Fruit fly (Drosophila melanogaster): ENCODE results near the gene tna.
A peak's percentile ranks its signal among the peaks of the same experiment; 100 is the strongest.

Gene tna

DNA sequence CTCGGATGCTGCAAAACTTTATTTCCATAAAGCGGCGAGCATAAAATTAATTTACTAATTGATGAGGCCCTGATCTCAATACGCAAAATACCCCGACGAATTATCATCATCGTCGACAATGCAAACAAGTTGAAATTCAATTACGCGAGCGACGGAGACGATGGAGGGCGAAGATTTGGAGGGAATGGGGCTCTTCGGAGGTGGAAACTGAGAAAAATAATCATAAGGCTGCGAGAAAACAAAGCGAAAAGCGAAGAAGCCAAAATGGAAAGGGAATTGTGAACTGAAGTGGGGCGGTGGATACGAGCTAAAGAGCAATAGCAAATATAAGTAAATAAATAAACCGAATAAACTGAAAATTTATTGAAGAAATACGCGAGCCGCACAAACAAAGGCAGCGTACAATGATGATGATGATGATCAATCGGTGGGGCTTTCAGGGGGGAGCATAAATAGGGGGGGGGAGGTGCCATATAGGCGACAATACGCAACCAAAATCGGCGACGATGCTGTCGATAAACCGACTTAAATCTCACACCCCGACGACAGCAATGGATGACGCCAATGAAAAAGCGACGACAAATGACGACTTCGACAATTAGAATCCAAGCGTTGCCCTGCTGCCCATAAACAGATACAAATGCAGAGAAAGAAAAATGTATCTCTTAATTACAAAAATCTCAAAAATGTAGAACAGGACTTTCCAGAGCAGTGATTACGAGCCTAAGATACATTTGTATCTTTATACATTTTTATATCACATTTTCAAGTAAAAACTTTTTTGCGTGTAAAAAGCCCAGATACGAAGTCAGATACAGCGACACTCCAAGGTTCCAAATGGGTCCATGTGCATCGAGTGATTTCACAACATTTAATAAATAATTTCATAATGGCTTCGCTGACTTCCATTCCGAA, 2.8 kb downstream of the tna start (continued):
- TF ChIP-seq peb (GFP tag; IDR thresholded peaks at IDR 0.05) (0 out of 2 replicates have a peak, but pooled peaks have one; percentile 36), cad (GFP tag; optimal IDR thresholded peaks at IDR 0.05) (no peak), Sox100B (GFP tag; optimal IDR thresholded peaks at IDR 0.05) (peak; percentile 23), D19B (GFP tag; optimal IDR thresholded peaks at IDR 0.05) (no peak), toy (GFP tag; IDR thresholded peaks at IDR 0.05) (no peak), trh (GFP tag; optimal IDR thresholded peaks at IDR 0.05) (peak; percentile 26), CG12104 (GFP tag; optimal IDR thresholded peaks at IDR 0.05) (no peak), ATbp (GFP tag; optimal IDR thresholded peaks at IDR 0.05) (peak; percentile 22), Dip3 (GFP tag; optimal IDR thresholded peaks at IDR 0.05) (peak; percentile 18), CG7357 (GFP tag; IDR thresholded peaks at IDR 0.05) (0 out of 3 replicates have a peak, but pooled peaks have one; percentile 33), PHDP (tag; optimal IDR thresholded peaks at IDR 0.05) (peak; percentile 68)

DNA sequence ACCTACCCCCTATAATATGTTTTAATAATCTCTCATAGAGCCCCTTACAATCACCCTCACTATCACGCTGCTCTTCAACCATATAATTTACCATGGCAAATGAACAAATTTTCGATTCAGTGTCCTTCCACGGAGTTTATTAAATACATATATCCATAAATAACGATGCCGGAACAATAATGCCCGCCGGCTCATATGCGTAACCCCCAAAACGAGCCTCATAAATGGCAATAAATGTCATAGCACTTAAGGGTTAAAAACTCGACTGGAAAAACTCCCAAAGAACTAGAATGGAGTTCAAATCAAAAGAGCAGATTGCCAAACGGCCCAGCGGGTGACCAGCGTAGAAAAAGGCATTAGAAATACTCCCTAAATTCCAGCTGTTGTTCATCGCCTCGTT, 5.5 kb downstream of the tna start:
- no peak for TF ChIP-seq Mes4 (GFP tag; optimal IDR thresholded peaks at IDR 0.05)
- TF ChIP-seq pros (GFP tag; optimal IDR thresholded peaks at IDR 0.05) = peak; percentile 84
- TF ChIP-seq CG33213 (GFP tag; optimal IDR thresholded peaks at IDR 0.05) = no peak
- 0 out of 3 replicates have a peak, but pooled peaks have one; percentile 10 for TF ChIP-seq mld (GFP tag; IDR thresholded peaks at IDR 0.05; ENCODE audit: partially characterized antibody)
- TF ChIP-seq Aef1 (GFP tag; IDR thresholded peaks at IDR 0.05) = no peak
- peak; percentile 48 for TF ChIP-seq nerfin-1 (tag; optimal IDR thresholded peaks at IDR 0.05)
- TF ChIP-seq gsb-n (tag; optimal IDR thresholded peaks at IDR 0.05) = peak; percentile 86
- no peak for TF ChIP-seq CG13296 (GFP tag; optimal IDR thresholded peaks at IDR 0.05)
- peak; percentile 59 for TF ChIP-seq sens (GFP tag)
- TF ChIP-seq oc (tag; optimal IDR thresholded peaks at IDR 0.05) = peak; percentile 30
- no peak for TF ChIP-seq Poxn (GFP tag; IDR thresholded peaks at IDR 0.05)

DNA sequence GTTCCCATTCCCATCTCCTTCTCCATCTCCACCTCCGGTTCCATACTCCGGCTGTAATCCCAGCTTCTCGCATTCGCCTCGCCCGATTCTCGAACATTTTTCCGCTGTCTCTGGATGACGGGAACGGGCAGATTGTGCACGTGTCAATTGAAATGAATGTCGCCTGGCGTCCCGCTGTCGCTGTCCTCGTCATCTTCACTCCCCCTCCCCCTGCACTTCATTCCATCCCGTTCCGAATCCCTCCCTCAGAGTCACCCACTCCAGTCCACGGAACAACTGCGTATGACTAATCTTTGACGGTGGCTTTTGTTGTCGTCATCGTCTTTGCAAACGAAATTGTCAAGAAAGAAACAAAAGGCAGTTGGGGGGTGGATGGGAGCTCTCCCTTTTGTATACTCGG, 6.6 kb downstream of the tna start:
- no peak for TF ChIP-seq rib (GFP tag; IDR thresholded peaks at IDR 0.05)
- no peak for TF ChIP-seq her (GFP tag; optimal IDR thresholded peaks at IDR 0.05)
- TF ChIP-seq prd (optimal IDR thresholded peaks at IDR 0.05) = no peak
- TF ChIP-seq prd (GFP tag; IDR thresholded peaks at IDR 0.05) = peak; percentile 28; the same call in 1 of the 3 replicates
- TF ChIP-seq nom (GFP tag; optimal IDR thresholded peaks at IDR 0.05) = peak; percentile 33
- no peak for TF ChIP-seq nmo (GFP tag; optimal IDR thresholded peaks at IDR 0.05)
- peak; percentile 58 for TF ChIP-seq oc (tag; optimal IDR thresholded peaks at IDR 0.05)
- TF ChIP-seq CG10321 (GFP tag; IDR thresholded peaks at IDR 0.05) = 0 out of 2 replicates have a peak, but pooled peaks have one; percentile 6
- peak; percentile 21 for TF ChIP-seq CG13894 (tag; optimal IDR thresholded peaks at IDR 0.05)
- no peak for TF ChIP-seq CG6813 (GFP tag; optimal IDR thresholded peaks at IDR 0.05)
- TF ChIP-seq ranshi (GFP tag; IDR thresholded peaks at IDR 0.05) = 0 out of 2 replicates have a peak, but pooled peaks have one; percentile 6
- TF ChIP-seq crol (GFP tag; IDR thresholded peaks at IDR 0.05) = peak; percentile 71
- TF ChIP-seq CG2199 (GFP tag; IDR thresholded peaks at IDR 0.05) = 0 out of 3 replicates have a peak, but pooled peaks have one; percentile 53
- no peak for TF ChIP-seq CG15073 (GFP tag; optimal IDR thresholded peaks at IDR 0.05)
- 0 out of 2 replicates have a peak, but pooled peaks have one; percentile 12 for TF ChIP-seq vvl (GFP tag; IDR thresholded peaks at IDR 0.05)
- no peak for TF ChIP-seq gem (tag; optimal IDR thresholded peaks at IDR 0.05)
- TF ChIP-seq mirr (GFP tag; optimal IDR thresholded peaks at IDR 0.05) = peak; percentile 17
- no peak for TF ChIP-seq p53 (GFP tag; optimal IDR thresholded peaks at IDR 0.05)
- no peak for TF ChIP-seq Rx (GFP tag; IDR thresholded peaks at IDR 0.05)
- no peak for TF ChIP-seq fd3F (GFP tag; optimal IDR thresholded peaks at IDR 0.05)
- peak; percentile 78 for TF ChIP-seq pros (GFP tag; optimal IDR thresholded peaks at IDR 0.05)
- TF ChIP-seq hb (GFP tag; IDR thresholded peaks at IDR 0.05; ENCODE audit: partially characterized antibody) = no peak
- peak; percentile 35; the same call in 1 of the 2 replicates for TF ChIP-seq Bgb (GFP tag; IDR thresholded peaks at IDR 0.05; ENCODE audit: partially characterized antibody)
- peak; percentile 76 for TF ChIP-seq abd-A (tag; optimal IDR thresholded peaks at IDR 0.05)
- TF ChIP-seq HLH3B (GFP tag; IDR thresholded peaks at IDR 0.05) = no peak
- no peak for TF ChIP-seq Drgx (GFP tag; IDR thresholded peaks at IDR 0.05)
- TF ChIP-seq Hey (tag; optimal IDR thresholded peaks at IDR 0.05) = peak; percentile 95

Data from whole organism, embryonic.